Worm (Caenorhabditis elegans) whole organism, L2 larva: ENCODE measurements around the gene eftu-2.

Experiments used
- C34F6.9 ChIP-seq: fragments of 150-350 bp; optimal IDR thresholded peaks from 2 replicates; lab custom pipeline; 2014; ENCODE audit warnings: missing biosample characterization, missing genetic modification characterization
- Y55F3AM.14 ChIP-seq: fragments of 200-800 bp; sonication (Bioruptor generic); optimal IDR thresholded peaks from 2 replicates; lab custom pipeline; 2018; ENCODE audit warnings: mild to moderate bottlenecking, missing genetic modification characterization, missing compliant biosample characterization
- alr-1 ChIP-seq: fragments of 150-350 bp; optimal IDR thresholded peaks from 2 replicates; lab custom pipeline; 2014; ENCODE audit warnings: missing biosample characterization, missing genetic modification characterization
- aly-2 ChIP-seq: fragments of 150-350 bp; optimal IDR thresholded peaks from 2 replicates; lab custom pipeline; 2014; ENCODE audit warnings: missing biosample characterization, missing genetic modification characterization
- ama-1 ChIP-seq: fragments of 150-350 bp; optimal IDR thresholded peaks from 2 replicates; lab custom pipeline; 2018; ENCODE audit warnings: inconsistent platforms
- ceh-16 ChIP-seq: fragments of 150-350 bp; optimal IDR thresholded peaks from 2 replicates; lab custom pipeline; 2014; ENCODE audit warnings: missing biosample characterization, missing genetic modification characterization
- ceh-82 ChIP-seq: fragments of 150-350 bp; optimal IDR thresholded peaks from 2 replicates; lab custom pipeline; 2014; ENCODE audit warnings: missing biosample characterization, missing genetic modification characterization
- egl-27 ChIP-seq: sonication (generic microtip); optimal IDR thresholded peaks from 3 replicates; lab custom pipeline; 2017; ENCODE audit warnings: missing biosample characterization, missing genetic modification reagents, missing genetic modification characterization
- elt-1 ChIP-seq: fragments of 150-350 bp; optimal IDR thresholded peaks from 2 replicates; lab custom pipeline; 2014; ENCODE audit warnings: missing biosample characterization, missing genetic modification characterization
- fos-1 ChIP-seq: fragments of 150-350 bp; optimal IDR thresholded peaks from 2 replicates; lab custom pipeline; 2014; ENCODE audit warnings: missing biosample characterization, missing genetic modification characterization
- lin-11 ChIP-seq: fragments of 150-350 bp; sonication (generic microtip); optimal IDR thresholded peaks from 2 replicates; lab custom pipeline; 2014; ENCODE audit warnings: missing biosample characterization, missing genetic modification characterization, inconsistent platforms, mixed read lengths
- lin-13 ChIP-seq: fragments of 150-350 bp; optimal IDR thresholded peaks from 2 replicates; lab custom pipeline; 2014; ENCODE audit warnings: missing biosample characterization, missing genetic modification reagents, missing genetic modification characterization
- lsy-2 ChIP-seq, 2 experiments: fragments of 150-350 bp in 1 of 2; sonication (generic microtip) in 1 of 2; optimal IDR thresholded peaks; 2 replicates each; lab custom pipeline; 2014 to 2017; ENCODE audit warnings: missing biosample characterization in 2 of 2, missing genetic modification characterization in 2 of 2
- mab-5 ChIP-seq: fragments of 150-350 bp; optimal IDR thresholded peaks from 2 replicates; lab custom pipeline; 2014; ENCODE audit warnings: missing biosample characterization, missing genetic modification characterization
- mbf-1 ChIP-seq: sonication (generic microtip); optimal IDR thresholded peaks from 2 replicates; lab custom pipeline; 2017; ENCODE audit warnings: missing biosample characterization, missing genetic modification characterization
- mdl-1 ChIP-seq, 2 experiments: fragments of 150-350 bp in 1 of 2; sonication (generic microtip) in 1 of 2; optimal IDR thresholded peaks; 2 replicates each; lab custom pipeline; 2017; ENCODE audit warnings: missing biosample characterization in 2 of 2, missing genetic modification characterization in 2 of 2
- nhr-10 ChIP-seq: sonication (generic microtip); optimal IDR thresholded peaks from 2 replicates; lab custom pipeline; 2017; ENCODE audit warnings: missing biosample characterization, missing genetic modification characterization
- nhr-129 ChIP-seq: fragments of 150-350 bp; optimal IDR thresholded peaks from 2 replicates; lab custom pipeline; 2014; ENCODE audit warnings: missing biosample characterization, missing genetic modification characterization
- nhr-21 ChIP-seq: fragments of 150-350 bp; optimal IDR thresholded peaks from 2 replicates; lab custom pipeline; 2014; ENCODE audit warnings: missing biosample characterization, missing genetic modification characterization
- nhr-23 ChIP-seq: fragments of 150-350 bp; optimal IDR thresholded peaks from 2 replicates; lab custom pipeline; 2014; ENCODE audit warnings: missing biosample characterization, missing genetic modification reagents, missing genetic modification characterization
- nhr-237 ChIP-seq: fragments of 150-350 bp; optimal IDR thresholded peaks from 2 replicates; lab custom pipeline; 2014; ENCODE audit warnings: missing biosample characterization, missing genetic modification characterization
- nhr-6 ChIP-seq: fragments of 150-350 bp; optimal IDR thresholded peaks from 2 replicates; lab custom pipeline; 2014; ENCODE audit warnings: missing biosample characterization, missing genetic modification characterization
- nhr-77 ChIP-seq: fragments of 150-350 bp; optimal IDR thresholded peaks from 2 replicates; lab custom pipeline; 2014; ENCODE audit warnings: missing biosample characterization, missing genetic modification characterization
- sem-4 ChIP-seq: fragments of 150-350 bp; optimal IDR thresholded peaks from 2 replicates; lab custom pipeline; 2014; ENCODE audit warnings: missing biosample characterization, missing genetic modification reagents, missing genetic modification characterization
- skn-1 ChIP-seq: sonication (generic microtip); optimal IDR thresholded peaks from 2 replicates; lab custom pipeline; 2017; ENCODE audit warnings: missing biosample characterization, missing genetic modification characterization
- sma-9 ChIP-seq, 2 experiments: fragments of 150-350 bp in 1 of 2; sonication (generic microtip) in 1 of 2; optimal IDR thresholded peaks; 2 replicates each; lab custom pipeline; 2014 to 2016; ENCODE audit warnings: missing genetic modification characterization in 2 of 2, mild to moderate bottlenecking in 1 of 2, missing biosample characterization in 1 of 2, missing compliant biosample characterization in 1 of 2, missing genetic modification reagents in 1 of 2, moderate library complexity in 1 of 2
- snpc-4 ChIP-seq: fragments of 150-350 bp; optimal IDR thresholded peaks from 2 replicates; lab custom pipeline; 2014; ENCODE audit warnings: missing biosample characterization, missing genetic modification characterization
- unc-55 ChIP-seq: fragments of 150-350 bp; sonication (generic microtip); optimal IDR thresholded peaks from 3 replicates; lab custom pipeline; 2014; ENCODE audit warnings: missing biosample characterization, missing genetic modification reagents, missing genetic modification characterization
- unc-62 ChIP-seq: fragments of 150-350 bp; optimal IDR thresholded peaks from 2 replicates; lab custom pipeline; 2014; ENCODE audit warnings: missing biosample characterization, missing genetic modification reagents, missing genetic modification characterization
- ztf-11 ChIP-seq: sonication (generic microtip); optimal IDR thresholded peaks from 2 replicates; lab custom pipeline; 2017; ENCODE audit warnings: missing biosample characterization, missing genetic modification characterization
- ztf-4 ChIP-seq: fragments of 150-350 bp; optimal IDR thresholded peaks from 2 replicates; lab custom pipeline; 2014; ENCODE audit warnings: missing biosample characterization, missing genetic modification characterization

The eftu-2 gene

DNA sequence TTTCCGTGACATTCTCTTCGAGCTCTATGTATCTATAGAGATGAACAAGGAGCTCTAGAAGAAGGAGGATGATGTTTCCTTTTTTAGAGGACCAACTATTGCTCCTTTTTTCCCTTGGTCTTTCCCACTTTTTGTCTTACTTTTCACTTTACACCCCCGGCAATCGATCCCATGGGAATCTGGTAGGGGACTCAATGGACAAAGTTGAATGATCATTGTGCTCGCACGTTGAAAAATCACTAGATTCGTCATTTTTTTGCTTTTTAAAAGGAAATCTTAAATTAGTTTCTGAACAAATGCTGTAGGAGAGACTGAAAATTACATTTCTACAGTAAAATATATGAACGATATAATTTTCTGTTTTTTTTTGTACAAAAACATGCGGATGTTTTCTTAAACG lies 7.3 kb upstream of the eftu-2 start:
- TF ChIP-seq ztf-4 (tag; lab: Kevin White, UChicago) (no peak), mdl-1 (tag; optimal IDR thresholded peaks at IDR 0.05; lab: Kevin White, UChicago) (no peak), nhr-10 (tag; lab: Kevin White, UChicago) (no peak), lin-11 (tag; lab: Kevin White, UChicago) (no peak), mab-5 (no peak), Y55F3AM.14 (no peak), nhr-6 (tag; lab: Kevin White, UChicago) (no peak), alr-1 (tag; lab: Kevin White, UChicago) (no peak), nhr-23 (tag; lab: Kevin White, UChicago) (no peak), fos-1 (tag; lab: Kevin White, UChicago) (no peak), mbf-1 (no peak), ceh-16 (no peak), egl-27 (tag; lab: Kevin White, UChicago) (no peak)

DNA sequence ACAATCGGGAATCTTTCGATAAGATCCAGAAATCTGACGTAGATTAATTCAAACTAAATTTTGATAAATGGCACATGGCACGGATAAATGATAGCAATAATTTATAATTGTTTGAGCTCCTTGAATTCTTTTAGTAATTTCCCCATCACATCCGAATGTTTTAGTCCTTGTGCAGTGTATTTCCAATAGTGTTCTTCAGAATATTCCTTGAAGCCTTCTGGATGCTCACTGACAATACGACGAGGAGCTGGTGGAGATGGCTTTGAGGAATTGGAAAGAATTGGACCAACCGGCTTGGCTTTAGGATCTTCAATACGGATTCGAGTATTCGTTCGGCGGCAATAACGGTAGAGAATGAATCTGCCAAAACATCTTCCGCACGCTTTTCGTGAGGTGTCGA lies 2.9 kb upstream of the eftu-2 start:
- TF ChIP-seq nhr-237: no peak
- TF ChIP-seq nhr-23 (tag; lab: Kevin White, UChicago): no peak
- no peak for TF ChIP-seq ceh-16
- TF ChIP-seq ceh-82 (tag; lab: Kevin White, UChicago): no peak
- TF ChIP-seq nhr-21: no peak
- TF ChIP-seq unc-55 (GFP tag; lab: Kevin White, UChicago): peak; percentile 21
- TF ChIP-seq alr-1 (tag; lab: Kevin White, UChicago): no peak

DNA sequence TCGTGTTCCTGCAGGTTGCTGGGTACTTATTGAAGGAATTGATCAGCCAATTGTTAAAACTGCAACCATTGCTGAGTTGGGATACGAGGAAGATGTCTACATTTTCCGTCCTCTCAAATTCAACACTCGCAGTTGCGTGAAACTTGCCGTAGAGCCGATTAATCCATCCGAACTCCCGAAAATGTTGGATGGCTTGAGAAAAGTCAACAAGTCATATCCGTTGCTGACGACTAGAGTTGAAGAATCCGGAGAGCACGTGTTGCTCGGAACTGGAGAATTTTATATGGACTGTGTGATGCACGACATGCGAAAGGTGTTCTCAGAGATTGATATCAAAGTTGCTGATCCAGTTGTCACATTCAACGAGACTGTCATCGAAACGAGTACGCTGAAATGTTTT lies 1.9 kb downstream of the eftu-2 start:
- TF ChIP-seq elt-1 (tag; lab: Kevin White, UChicago): no peak
- TF ChIP-seq mab-5: no peak
- no peak for TF ChIP-seq snpc-4 (tag; lab: Kevin White, UChicago)
- TF ChIP-seq ama-1 (lab: Kevin White, UChicago): no peak
- no peak for TF ChIP-seq fos-1 (tag; lab: Kevin White, UChicago)

DNA sequence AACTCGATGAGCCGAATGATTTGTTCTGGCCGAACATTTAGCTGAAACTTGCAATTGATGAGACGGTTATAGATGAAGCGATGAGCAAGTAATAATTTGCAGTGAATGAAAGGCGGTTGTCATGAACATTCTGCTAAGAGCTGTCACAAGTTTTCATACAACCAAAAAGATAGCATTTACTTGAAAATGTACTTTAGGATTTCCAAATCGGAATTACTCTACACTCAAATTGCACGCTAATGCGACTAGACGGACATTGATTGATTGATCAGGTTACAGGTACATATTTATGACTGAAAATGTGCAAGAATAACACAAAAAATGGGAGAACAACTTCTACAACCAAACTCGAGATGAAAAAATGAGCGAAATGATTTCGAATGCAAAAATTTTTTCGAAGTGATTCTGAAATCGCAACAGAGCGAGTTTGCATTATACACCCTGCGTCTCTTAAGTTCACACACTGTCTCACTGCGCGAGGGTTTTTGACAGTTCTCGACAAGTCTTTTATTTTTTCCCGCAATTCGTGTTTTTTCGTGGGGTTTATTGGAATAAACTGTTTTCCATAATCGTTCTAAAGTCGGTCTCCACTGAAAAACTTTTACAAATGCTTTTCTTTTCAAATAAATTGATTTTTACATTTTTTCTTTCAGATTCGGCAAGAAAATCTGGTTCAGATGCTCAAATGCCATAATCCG lies 10.3 kb downstream of the eftu-2 start, which contains the start of the genes npp-10 and cyk-3:
Gene npp-10, minus strand, starts transcription at position 51 of the 698 bp plus-strand sequence.
Gene cyk-3, plus strand, starts transcription at position 648 of the 698 bp plus-strand sequence.
- TF ChIP-seq alr-1 (tag; lab: Kevin White, UChicago) (no peak), nhr-21 (peak; percentile 2), lin-13 (no peak), ztf-11 (no peak), ceh-16 (no peak), C34F6.9 (tag; lab: Kevin White, UChicago) (peak; percentile 77), Y55F3AM.14 (no peak), aly-2 (tag; lab: Kevin White, UChicago) (no peak), lin-11 (tag; lab: Kevin White, UChicago) (peak; percentile 0), mab-5 (peak; percentile 6), lsy-2 (tag; optimal IDR thresholded peaks at IDR 0.05; lab: Kevin White, UChicago) (peak in 1 of 2 experiments; percentile 10), nhr-129 (tag; lab: Kevin White, UChicago) (peak; percentile 61)

DNA sequence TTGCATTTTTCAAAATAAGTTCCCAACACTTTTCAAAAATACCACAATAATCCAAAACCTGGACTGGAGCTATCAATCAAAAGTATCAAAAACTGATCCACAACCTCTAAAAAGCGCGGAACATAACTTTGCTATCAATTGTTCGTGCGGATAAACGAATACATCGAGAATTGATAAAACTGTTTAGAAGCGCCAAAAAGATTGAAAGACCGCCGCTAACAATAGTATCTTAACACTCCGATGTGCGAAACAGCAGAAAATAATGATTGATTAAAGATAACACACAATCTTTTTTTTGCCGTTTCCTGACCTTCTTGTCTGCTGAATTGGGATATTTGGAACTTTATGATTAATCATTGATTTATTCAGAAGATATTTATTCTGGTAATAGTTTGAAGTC lies 19.1 kb downstream of the eftu-2 start, which contains the start of gene tbx-7:
Gene tbx-7, minus strand, starts transcription at position 101 of the 400 bp plus-strand sequence.
- TF ChIP-seq nhr-77 (no peak), fos-1 (tag; lab: Kevin White, UChicago) (no peak), sem-4 (tag; lab: Kevin White, UChicago) (no peak), C34F6.9 (tag; lab: Kevin White, UChicago) (no peak), unc-62 (GFP tag; lab: Kevin White, UChicago) (no peak), sma-9 (GFP tag; optimal IDR thresholded peaks at IDR 0.05; lab: Kevin White, UChicago) (no peak), sma-9 (tag; optimal IDR thresholded peaks at IDR 0.05; lab: Kevin White, UChicago) (no peak), skn-1 (tag; lab: Kevin White, UChicago) (no peak), ztf-4 (tag; lab: Kevin White, UChicago) (no peak), Y55F3AM.14 (no peak), ama-1 (lab: Kevin White, UChicago) (no peak), mdl-1 (tag; optimal IDR thresholded peaks at IDR 0.05; lab: Kevin White, UChicago) (no peak), alr-1 (tag; lab: Kevin White, UChicago) (no peak), nhr-237 (no peak)
